Fruit fly (Drosophila melanogaster): Measurements from ENCODE around the gene CG12229.
A peak's percentile ranks its signal among the peaks of the same experiment; 100 is the strongest.

CG12229 gene

dm6 chr3L:17430390-17430789 lies 5.8 kb downstream of the CG12229 start (continued):
- TF ChIP-seq BtbVII (GFP tag; optimal IDR thresholded peaks at IDR 0.05): peak; percentile 8
- peak; percentile 5; the same call in 1 of the 2 replicates for TF ChIP-seq Rfx (GFP tag; IDR thresholded peaks at IDR 0.05)
- TF ChIP-seq pfk (GFP tag; optimal IDR thresholded peaks at IDR 0.05): no peak
- peak in 1 of 2 experiments; percentile 75 for TF ChIP-seq Hr78 (GFP tag; optimal IDR thresholded peaks at IDR 0.05)
- peak; percentile 46 for TF ChIP-seq kay (GFP tag; optimal IDR thresholded peaks at IDR 0.05)
- peak in 1 of 2 experiments; percentile 4 for TF ChIP-seq Pdp1 (GFP tag; optimal IDR thresholded peaks at IDR 0.05)
- TF ChIP-seq E2f2 (GFP tag; IDR thresholded peaks at IDR 0.05): no peak
- TF ChIP-seq CG12769 (tag; optimal IDR thresholded peaks at IDR 0.05): peak; percentile 95
- peak; percentile 61 for TF ChIP-seq sd (tag; optimal IDR thresholded peaks at IDR 0.05)
- TF ChIP-seq vvl (GFP tag; IDR thresholded peaks at IDR 0.05): peak; percentile 13; the same call in 1 of the 2 replicates
- peak; percentile 39 for TF ChIP-seq abd-A (tag; optimal IDR thresholded peaks at IDR 0.05)
- peak; percentile 15 for TF ChIP-seq kni (GFP tag; optimal IDR thresholded peaks at IDR 0.05)
- TF ChIP-seq rib (GFP tag; IDR thresholded peaks at IDR 0.05): peak; percentile 43; the same call in 1 of the 2 replicates
- no peak for TF ChIP-seq CG17568 (GFP tag; optimal IDR thresholded peaks at IDR 0.05)
- peak; percentile 18 for TF ChIP-seq Blimp-1 (GFP tag; optimal IDR thresholded peaks at IDR 0.05)
- TF ChIP-seq CoRest (tag; optimal IDR thresholded peaks at IDR 0.05): no peak

dm6 chr3L:17428779-17429178 lies 7.5 kb downstream of the CG12229 start, which contains the start of gene Gorab:
Gorab (minus strand) TSS chr3L:17428836.
- no peak for TF ChIP-seq NC2α (GFP tag; optimal IDR thresholded peaks at IDR 0.05)
- no peak for TF ChIP-seq sd (tag; optimal IDR thresholded peaks at IDR 0.05)
- TF ChIP-seq lmd (GFP tag; IDR thresholded peaks at IDR 0.05): peak; percentile 94
- no peak for TF ChIP-seq vnd (GFP tag; IDR thresholded peaks at IDR 0.05; ENCODE audit: partially characterized antibody)
- peak; percentile 93 for TF ChIP-seq ara (GFP tag; IDR thresholded peaks at IDR 0.05)
- TF ChIP-seq CG11398 (GFP tag; optimal IDR thresholded peaks at IDR 0.05): peak; percentile 26
- TF ChIP-seq fu2 (GFP tag; optimal IDR thresholded peaks at IDR 0.05): peak; percentile 83
- TF ChIP-seq Ets65A (GFP tag): peak; percentile 99
- peak; percentile 54 for TF ChIP-seq pzg (GFP tag; optimal IDR thresholded peaks at IDR 0.05)
- peak; percentile 11 for TF ChIP-seq Sry-β (GFP tag; optimal IDR thresholded peaks at IDR 0.05)
- peak; percentile 96 for TF ChIP-seq esg (GFP tag; conservative IDR thresholded peaks at IDR 0.05)
- TF ChIP-seq Dip3 (GFP tag; optimal IDR thresholded peaks at IDR 0.05): peak; percentile 80
- peak; percentile 94 for TF ChIP-seq CG4730 (GFP tag; IDR thresholded peaks at IDR 0.05)
- peak; percentile 86 for TF ChIP-seq sim (GFP tag; IDR thresholded peaks at IDR 0.05)
- TF ChIP-seq CG31365 (tag; optimal IDR thresholded peaks at IDR 0.05): no peak
- peak; percentile 79 for TF ChIP-seq unpg (GFP tag; optimal IDR thresholded peaks at IDR 0.05)
- peak; percentile 94 for TF ChIP-seq sob (GFP tag; IDR thresholded peaks at IDR 0.05)
- peak; percentile 72 for TF ChIP-seq gro (GFP tag; optimal IDR thresholded peaks at IDR 0.05)
- peak; percentile 80 for TF ChIP-seq oc (tag; optimal IDR thresholded peaks at IDR 0.05)
- peak; percentile 7 for TF ChIP-seq Antp (GFP tag; optimal IDR thresholded peaks at IDR 0.05)
- no peak for TF ChIP-seq cad (GFP tag; optimal IDR thresholded peaks at IDR 0.05)
- peak; percentile 79 for TF ChIP-seq HHEX (GFP tag; optimal IDR thresholded peaks at IDR 0.05)
- TF ChIP-seq Nf-YB (GFP tag; optimal IDR thresholded peaks at IDR 0.05): peak; percentile 53
- peak; percentile 89 for TF ChIP-seq mam (GFP tag; optimal IDR thresholded peaks at IDR 0.05)
- no peak for TF ChIP-seq prd (optimal IDR thresholded peaks at IDR 0.05)
- TF ChIP-seq prd (GFP tag; IDR thresholded peaks at IDR 0.05): peak; percentile 98
- peak; percentile 78 for TF ChIP-seq Usf (GFP tag; optimal IDR thresholded peaks at IDR 0.05)
- peak; percentile 92 for TF ChIP-seq Optix (GFP tag; IDR thresholded peaks at IDR 0.05)
- TF ChIP-seq CG33557 (GFP tag; optimal IDR thresholded peaks at IDR 0.05): peak; percentile 55
- peak; percentile 60 for TF ChIP-seq CG15011 (GFP tag; optimal IDR thresholded peaks at IDR 0.05)
- TF ChIP-seq jumu (GFP tag; optimal IDR thresholded peaks at IDR 0.05): peak; percentile 35
- peak; percentile 8 for TF ChIP-seq btn (GFP tag; optimal IDR thresholded peaks at IDR 0.05)
- peak; percentile 96 for TF ChIP-seq CG10366 (GFP tag; IDR thresholded peaks at IDR 0.05)
- no peak for TF ChIP-seq CrebB (tag; optimal IDR thresholded peaks at IDR 0.05)
- TF ChIP-seq Sin3A (optimal IDR thresholded peaks at IDR 0.05): peak; percentile 46
- peak; percentile 55 for TF ChIP-seq repo (GFP tag; optimal IDR thresholded peaks at IDR 0.05)
